Worm (Caenorhabditis elegans) whole organism, L4 larva: ENCODE data around the gene blos-2.
A peak's percentile ranks its signal among the peaks of the same experiment; 100 is the strongest.
"Not testable (repeated sequence)": the region's sequence is repeated elsewhere in the genome, so short reads cannot be mapped to it uniquely, and the experiment has no call there.

Experiments
- D1046.2 ChIP-seq: fragments of 200-800 bp; sonication (Bioruptor generic); IDR thresholded peaks from 2 replicates; pipeline ENCODE4 v1.3.6; 2022; ENCODE audit warnings: missing genetic modification characterization, missing compliant biosample characterization
- F37D6.2 ChIP-seq: sonication (generic microtip); optimal IDR thresholded peaks from 2 replicates; lab custom pipeline; 2016; ENCODE audit warnings: mild to moderate bottlenecking, missing genetic modification characterization, missing compliant biosample characterization
- Y48G9A.11 ChIP-seq: fragments of 200-800 bp; sonication (Bioruptor generic); IDR thresholded peaks from 2 replicates; pipeline ENCODE4 v1.3.6; 2022; ENCODE audit warnings: missing genetic modification reagents, missing genetic modification characterization, missing compliant biosample characterization
- Y5F2A.4 ChIP-seq: fragments of 200-800 bp; sonication (Bioruptor generic); optimal IDR thresholded peaks from 2 replicates; lab custom pipeline; 2018; ENCODE audit warnings: mild to moderate bottlenecking, missing genetic modification characterization, missing compliant biosample characterization
- Y75B8A.6 ChIP-seq: fragments of 200-800 bp; sonication (Bioruptor generic); IDR thresholded peaks from 2 replicates; pipeline ENCODE4 v1.3.6; 2022; ENCODE audit warnings: missing genetic modification reagents, missing genetic modification characterization, missing compliant biosample characterization
- ZK337.2 ChIP-seq: fragments of 200-800 bp; sonication (Bioruptor generic); IDR thresholded peaks from 2 replicates; pipeline ENCODE4 v1.3.6; 2022; ENCODE audit warnings: missing genetic modification reagents, missing genetic modification characterization, missing compliant biosample characterization
- ama-1 ChIP-seq: fragments of 150-350 bp; optimal IDR thresholded peaks from 2 replicates; lab custom pipeline; 2014; ENCODE audit warnings: inconsistent platforms, mixed read lengths
- attf-4 ChIP-seq: sonication (generic microtip); optimal IDR thresholded peaks from 3 replicates; lab custom pipeline; 2017; ENCODE audit warnings: missing biosample characterization, missing genetic modification characterization
- ceh-20 ChIP-seq: fragments of 200-800 bp; sonication (Bioruptor generic); IDR thresholded peaks from 2 replicates; pipeline ENCODE4 v1.3.6; 2022; ENCODE audit warnings: missing genetic modification reagents, missing genetic modification characterization, missing compliant biosample characterization
- ceh-62 ChIP-seq: sonication (generic microtip); optimal IDR thresholded peaks from 2 replicates; lab custom pipeline; 2017; ENCODE audit warnings: missing biosample characterization, missing genetic modification characterization
- ceh-82 ChIP-seq: sonication (generic microtip); optimal IDR thresholded peaks from 2 replicates; lab custom pipeline; 2017; ENCODE audit warnings: missing biosample characterization, missing genetic modification characterization
- ces-1 ChIP-seq: fragments of 150-350 bp; sonication (generic microtip); optimal IDR thresholded peaks from 4 replicates; lab custom pipeline; 2014; ENCODE audit warnings: missing biosample characterization, missing genetic modification reagents, missing genetic modification characterization
- ctbp-1 ChIP-seq: fragments of 200-800 bp; sonication (Bioruptor generic); IDR thresholded peaks from 2 replicates; pipeline ENCODE4 v1.3.6; 2022; ENCODE audit warnings: missing genetic modification reagents, missing genetic modification characterization, missing compliant biosample characterization
- daf-8 ChIP-seq: fragments of 200-800 bp; sonication (Bioruptor generic); IDR thresholded peaks from 2 replicates; pipeline ENCODE4 v1.3.6; 2022; ENCODE audit warnings: missing genetic modification characterization, missing compliant biosample characterization
- duxl-1 ChIP-seq: sonication (generic microtip); optimal IDR thresholded peaks from 2 replicates; lab custom pipeline; 2016; ENCODE audit warnings: mild to moderate bottlenecking, missing genetic modification characterization, moderate library complexity, missing compliant biosample characterization; ENCODE audit not compliant: poor library complexity
- hlh-30 ChIP-seq: sonication (generic microtip); optimal IDR thresholded peaks from 2 replicates; lab custom pipeline; 2017; ENCODE audit warnings: antibody characterized with exemption, mild to moderate bottlenecking, missing genetic modification characterization, missing compliant biosample characterization; ENCODE audit not compliant: insufficient read depth
- lin-1 ChIP-seq: fragments of 200-800 bp; sonication (Bioruptor generic); IDR thresholded peaks from 2 replicates; pipeline ENCODE4 v1.3.6; 2022; ENCODE audit warnings: missing genetic modification reagents, missing genetic modification characterization, missing compliant biosample characterization
- lir-3 ChIP-seq: sonication (generic microtip); optimal IDR thresholded peaks from 2 replicates; lab custom pipeline; 2016; ENCODE audit warnings: mild to moderate bottlenecking, missing genetic modification characterization, missing compliant biosample characterization
- madf-5 ChIP-seq, 2 experiments: fragments of 200-800 bp; sonication (Bioruptor generic); IDR thresholded peaks; 2 replicates each; pipeline ENCODE4 v1.3.6; 2022; ENCODE audit warnings: missing compliant biosample characterization in 2 of 2, missing genetic modification characterization in 2 of 2
- mes-2 ChIP-seq: sonication (generic microtip); optimal IDR thresholded peaks from 2 replicates; lab custom pipeline; 2016; ENCODE audit warnings: missing genotype, mild to moderate bottlenecking, missing genetic modification characterization, missing compliant biosample characterization; ENCODE audit not compliant: poor library complexity, severe bottlenecking
- mxl-2 ChIP-seq: fragments of 200-800 bp; sonication (Bioruptor generic); conservative IDR thresholded peaks from 2 replicates; pipeline ENCODE4 v1.3.6; 2022; ENCODE audit warnings: missing genetic modification reagents, missing genetic modification characterization, missing compliant biosample characterization
- nhr-11 ChIP-seq: fragments of 150-350 bp; optimal IDR thresholded peaks from 2 replicates; lab custom pipeline; 2014; ENCODE audit warnings: missing biosample characterization, missing genetic modification characterization
- nhr-25 ChIP-seq: sonication (generic microtip); optimal IDR thresholded peaks from 2 replicates; lab custom pipeline; 2017; ENCODE audit warnings: missing genetic modification characterization, mild to moderate bottlenecking, missing compliant biosample characterization, antibody characterized with exemption, moderate library complexity, borderline replicate concordance; ENCODE audit not compliant: insufficient read depth
- nhr-42 ChIP-seq: fragments of 200-800 bp; sonication (Bioruptor generic); IDR thresholded peaks from 2 replicates; pipeline ENCODE4 v1.3.6; 2022; ENCODE audit warnings: missing genetic modification characterization, missing compliant biosample characterization
- nhr-48 ChIP-seq: sonication (generic microtip); optimal IDR thresholded peaks from 2 replicates; lab custom pipeline; 2016; ENCODE audit warnings: mild to moderate bottlenecking, missing genetic modification characterization, missing compliant biosample characterization
- nhr-77 ChIP-seq: fragments of 150-350 bp; optimal IDR thresholded peaks from 2 replicates; lab custom pipeline; 2014; ENCODE audit warnings: missing biosample characterization, missing genetic modification characterization
- pha-4 ChIP-seq, 2 experiments: fragments of 150-350 bp in 1 of 2; fragments of 200-800 bp in 1 of 2; sonication (Bioruptor generic) in 1 of 2; IDR thresholded peaks in 1 of 2; optimal IDR thresholded peaks in 1 of 2; 2 replicates each; pipeline versions ENCODE4 v1.3.6 to Lab custom; 2014 to 2022; ENCODE audit warnings: missing genetic modification characterization in 2 of 2, missing genetic modification reagents in 2 of 2, missing biosample characterization in 1 of 2, missing compliant biosample characterization in 1 of 2
- rbr-2 ChIP-seq: sonication (generic microtip); optimal IDR thresholded peaks from 2 replicates; lab custom pipeline; 2016; ENCODE audit warnings: missing genotype, missing genetic modification characterization, missing compliant biosample characterization
- saeg-2 ChIP-seq: fragments of 200-800 bp; sonication (Bioruptor generic); IDR thresholded peaks from 2 replicates; pipeline ENCODE4 v1.3.6; 2022; ENCODE audit warnings: missing genetic modification reagents, missing genetic modification characterization, missing compliant biosample characterization
- set-16 ChIP-seq: fragments of 200-800 bp; sonication (Bioruptor generic); IDR thresholded peaks from 2 replicates; pipeline ENCODE4 v1.3.6; 2022; ENCODE audit warnings: missing genetic modification reagents, missing genetic modification characterization, missing compliant biosample characterization
- skn-1 ChIP-seq: fragments of 150-350 bp; optimal IDR thresholded peaks from 2 replicates; lab custom pipeline; 2014; ENCODE audit warnings: missing biosample characterization, missing genetic modification characterization
- snpc-1.2 ChIP-seq: fragments of 200-800 bp; sonication (Bioruptor generic); IDR thresholded peaks from 2 replicates; pipeline ENCODE4 v1.3.6; 2022; ENCODE audit warnings: missing genetic modification reagents, missing genetic modification characterization, missing compliant biosample characterization
- snpc-4 ChIP-seq: fragments of 150-350 bp; optimal IDR thresholded peaks from 2 replicates; lab custom pipeline; 2014; ENCODE audit warnings: missing biosample characterization, missing genetic modification characterization
- spr-3 ChIP-seq: fragments of 200-800 bp; sonication (Bioruptor generic); optimal IDR thresholded peaks from 2 replicates; lab custom pipeline; 2018; ENCODE audit warnings: mild to moderate bottlenecking, missing genetic modification characterization, missing compliant biosample characterization
- tag-97 ChIP-seq: fragments of 200-800 bp; sonication (Bioruptor generic); IDR thresholded peaks from 2 replicates; pipeline ENCODE4 v1.3.6; 2022; ENCODE audit warnings: missing genetic modification characterization, missing compliant biosample characterization
- vab-7 ChIP-seq: fragments of 200-800 bp; sonication (Bioruptor generic); IDR thresholded peaks from 2 replicates; pipeline ENCODE4 v1.3.6; 2022; ENCODE audit warnings: missing genetic modification reagents, missing genetic modification characterization, missing compliant biosample characterization
- zag-1 ChIP-seq: fragments of 150-350 bp; optimal IDR thresholded peaks from 2 replicates; lab custom pipeline; 2014; ENCODE audit warnings: missing biosample characterization, missing genetic modification characterization
- zfp-2 ChIP-seq: sonication (generic microtip); optimal IDR thresholded peaks from 2 replicates; lab custom pipeline; 2016; ENCODE audit warnings: mild to moderate bottlenecking, missing genetic modification characterization, missing compliant biosample characterization
- ztf-11 ChIP-seq: fragments of 150-350 bp; optimal IDR thresholded peaks from 2 replicates; lab custom pipeline; 2014; ENCODE audit warnings: missing biosample characterization, missing genetic modification characterization

blos-2 gene

ce11 chrIV:6337353-6337752, 3.3 kb downstream of the blos-2 start, which contains the start of gene ipla-6:
Gene ipla-6, plus strand, starts transcription at chrIV:6337653.
- TF ChIP-seq ceh-20 (GFP tag; lab: Robert Waterston, UW) (no peak), snpc-4 (no peak), zag-1 (tag; lab: Kevin White, UChicago) (no peak), ama-1 (lab: Kevin White, UChicago) (no peak), nhr-42 (GFP tag; lab: Robert Waterston, UW) (no peak), nhr-11 (tag; lab: Kevin White, UChicago) (no peak), daf-8 (no peak)

- TF ChIP-seq set-16 (GFP tag; lab: Robert Waterston, UW): no peak
- TF ChIP-seq Y5F2A.4 (GFP tag; lab: Kevin White, UChicago): no peak
- TF ChIP-seq saeg-2 (GFP tag; lab: Robert Waterston, UW): no peak
- TF ChIP-seq mes-2 (tag; lab: Kevin White, UChicago): no peak
- TF ChIP-seq Y75B8A.6: no peak
- TF ChIP-seq nhr-48 (tag; lab: Kevin White, UChicago): no peak
Observed at ce11 chrIV:6342431-6342830, 8.4 kb downstream of the blos-2 start, which contains the start of gene Y73B6BL.288. Gene Y73B6BL.288, minus strand, starts transcription at chrIV:6342531.

- no peak for TF ChIP-seq ZK337.2 (GFP tag; lab: Robert Waterston, UW)
- no peak for TF ChIP-seq ceh-62 (tag; lab: Kevin White, UChicago)
- TF ChIP-seq ama-1 (lab: Kevin White, UChicago): no peak
- TF ChIP-seq tag-97 (GFP tag; lab: Robert Waterston, UW): no peak
- no peak for TF ChIP-seq Y75B8A.6
- no peak for TF ChIP-seq ztf-11
- TF ChIP-seq nhr-25 (tag; lab: Kevin White, UChicago): no peak
- no peak for TF ChIP-seq nhr-48 (tag; lab: Kevin White, UChicago)
- TF ChIP-seq set-16 (GFP tag; lab: Robert Waterston, UW): no peak
- TF ChIP-seq nhr-77 (tag; lab: Kevin White, UChicago): no peak
- no peak for TF ChIP-seq pha-4 (GFP tag; IDR thresholded peaks at IDR 0.05; lab: Robert Waterston, UW)
- TF ChIP-seq pha-4 (tag; optimal IDR thresholded peaks at IDR 0.05; lab: Kevin White, UChicago): no peak
- no peak for TF ChIP-seq lir-3 (tag; lab: Kevin White, UChicago)
- TF ChIP-seq lin-1: no peak
- TF ChIP-seq nhr-42 (GFP tag; lab: Robert Waterston, UW): no peak
- no peak for TF ChIP-seq spr-3 (GFP tag; lab: Kevin White, UChicago)
- no peak for TF ChIP-seq F37D6.2
Observed at ce11 chrIV:6342876-6343275, 8.9 kb downstream of the blos-2 start, which contains the start of gene Y73B6BL.14. Gene Y73B6BL.14, minus strand, starts transcription at chrIV:6342976.

ce11 chrIV:6347213-6347612, 13.2 kb downstream of the blos-2 start, which contains the start of gene Y73B6BL.289:
Gene Y73B6BL.289, plus strand, starts transcription at chrIV:6347513.
- TF ChIP-seq hlh-30; Y48G9A.11; mxl-2 (GFP tag; lab: Robert Waterston, UW): not testable (repeated sequence)

- TF ChIP-seq snpc-1.2: peak; percentile 75
Observed at ce11 chrIV:6347822-6348221, 13.8 kb downstream of the blos-2 start.

ce11 chrIV:6361668-6362067, 27.7 kb downstream of the blos-2 start, which contains the start of gene Y73B6BL.47:
Gene Y73B6BL.47, plus strand, starts transcription at chrIV:6361968.
- TF ChIP-seq ZK337.2 (GFP tag; lab: Robert Waterston, UW): no peak
- no peak for TF ChIP-seq nhr-42 (GFP tag; lab: Robert Waterston, UW)
- no peak for TF ChIP-seq vab-7
- no peak for TF ChIP-seq ctbp-1 (GFP tag; lab: Robert Waterston, UW)
- no peak for TF ChIP-seq skn-1 (tag; lab: Kevin White, UChicago)
- TF ChIP-seq duxl-1 (tag; lab: Kevin White, UChicago): no peak
- TF ChIP-seq ceh-82 (tag; lab: Kevin White, UChicago): no peak
- TF ChIP-seq lin-1: no peak
- TF ChIP-seq D1046.2 (GFP tag; lab: Robert Waterston, UW): no peak
- TF ChIP-seq ztf-11: no peak
- no peak for TF ChIP-seq rbr-2
- TF ChIP-seq zfp-2: no peak
- no peak for TF ChIP-seq attf-4 (tag; lab: Kevin White, UChicago)
- no peak for TF ChIP-seq ces-1 (GFP tag; lab: Kevin White, UChicago)
- no peak for TF ChIP-seq nhr-48 (tag; lab: Kevin White, UChicago)
- TF ChIP-seq madf-5 (GFP tag; IDR thresholded peaks at IDR 0.05; lab: Robert Waterston, UW): no peak
- no peak for TF ChIP-seq snpc-1.2
